7 worm cellular contexts compared by ENCODE assay signal in the genomic region with DNA sequence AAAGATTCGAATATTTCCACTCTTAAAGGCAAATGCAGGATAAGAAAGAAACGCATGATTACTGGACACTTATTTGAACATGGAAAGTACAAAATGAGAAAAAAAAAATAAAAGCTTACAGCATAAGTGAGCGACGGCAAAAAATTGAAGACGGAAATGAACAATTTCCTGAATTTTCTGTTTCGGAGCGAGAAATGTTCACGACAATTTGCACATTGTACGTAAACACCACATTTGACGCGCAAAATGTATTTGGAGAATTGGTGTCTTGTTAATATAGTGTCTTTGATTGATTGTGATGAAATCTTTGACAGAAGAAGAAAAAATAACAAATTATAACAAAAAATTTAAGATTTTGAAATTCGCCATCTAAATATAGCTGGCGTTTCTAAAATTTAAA.
A peak's percentile ranks its signal among the peaks of the same experiment; 100 is the strongest.
TF ChIP-seq lines count a peak whose summit lies in the region.

TSS of gene F36D4.5 (minus strand) at position 225 of the 400 bp plus-strand sequence.

TF ChIP-seq in whole organism, L1 larva, 84 proteins besides CTCF, POLR2A, EP300 and RAD21 (continues in another document):
- TF ChIP-seq isw-1 (GFP tag; IDR thresholded peaks at IDR 0.05; lab: Robert Waterston, UW) (no peak), nhr-77 (tag; optimal IDR thresholded peaks at IDR 0.05; lab: Kevin White, UChicago) (no peak), hlh-4 (tag; optimal IDR thresholded peaks at IDR 0.05; lab: Kevin White, UChicago) (no peak), lsy-2 (tag; optimal IDR thresholded peaks at IDR 0.05; lab: Kevin White, UChicago) (peak; percentile 42 to 57), jun-1 (tag; optimal IDR thresholded peaks at IDR 0.05; lab: Kevin White, UChicago) (no peak), ceh-88 (GFP tag; IDR thresholded peaks at IDR 0.05; lab: Robert Waterston, UW) (no peak), elt-3 (tag; optimal IDR thresholded peaks at IDR 0.05; lab: Kevin White, UChicago) (no peak), ces-1 (GFP tag; optimal IDR thresholded peaks at IDR 0.05; lab: Kevin White, UChicago) (no peak), nhr-12 (tag; optimal IDR thresholded peaks at IDR 0.05; lab: Kevin White, UChicago) (no peak), efl-1 (optimal IDR thresholded peaks at IDR 0.05; lab: Kevin White, UChicago) (peak; percentile 16 to 50), efl-1 (GFP tag; optimal IDR thresholded peaks at IDR 0.05 in 1 of 2; lab: Kevin White, UChicago) (peak; percentile 31 to 76), fkh-8 (tag; optimal IDR thresholded peaks at IDR 0.05; lab: Kevin White, UChicago) (peak; percentile 9), lin-39 (tag; optimal IDR thresholded peaks at IDR 0.05; lab: Kevin White, UChicago) (no peak)

TF ChIP-seq in whole organism, L2 larva, 48 proteins besides CTCF, POLR2A, EP300 and RAD21 (continues in another document):
- TF ChIP-seq nhr-23 (tag; optimal IDR thresholded peaks at IDR 0.05; lab: Kevin White, UChicago) (no peak), unc-55 (GFP tag; optimal IDR thresholded peaks at IDR 0.05; lab: Kevin White, UChicago) (peak; percentile 38), ceh-16 (tag; optimal IDR thresholded peaks at IDR 0.05; lab: Kevin White, UChicago) (no peak), ama-1 (optimal IDR thresholded peaks at IDR 0.05; lab: Kevin White, UChicago) (no peak), egl-27 (tag; optimal IDR thresholded peaks at IDR 0.05; lab: Kevin White, UChicago) (no peak), ZK546.5 (tag; optimal IDR thresholded peaks at IDR 0.05; lab: Kevin White, UChicago) (no peak), unc-62 (GFP tag; optimal IDR thresholded peaks at IDR 0.05; lab: Kevin White, UChicago) (no peak), sma-9 (GFP tag; optimal IDR thresholded peaks at IDR 0.05; lab: Kevin White, UChicago) (peak; percentile 39), sma-9 (tag; optimal IDR thresholded peaks at IDR 0.05; lab: Kevin White, UChicago) (no peak), C34F6.9 (tag; optimal IDR thresholded peaks at IDR 0.05; lab: Kevin White, UChicago) (peak; percentile 65), nhr-129 (tag; optimal IDR thresholded peaks at IDR 0.05; lab: Kevin White, UChicago) (peak; percentile 14), lsy-2 (tag; optimal IDR thresholded peaks at IDR 0.05; lab: Kevin White, UChicago) (peak in 1 of 2 experiments; percentile 47), mbf-1 (tag; optimal IDR thresholded peaks at IDR 0.05; lab: Kevin White, UChicago) (no peak)

TF ChIP-seq in whole organism, L3 larva, 47 proteins besides CTCF, POLR2A, EP300 and RAD21:
- TF ChIP-seq eor-1 (tag; optimal IDR thresholded peaks at IDR 0.05; lab: Kevin White, UChicago) (no peak), pha-4 (tag; optimal IDR thresholded peaks at IDR 0.05; lab: Kevin White, UChicago) (peak; percentile 55), lin-15B (tag; optimal IDR thresholded peaks at IDR 0.05; lab: Kevin White, UChicago) (peak; percentile 22), snpc-4 (tag; optimal IDR thresholded peaks at IDR 0.05; lab: Kevin White, UChicago) (peak; percentile 14), nfya-1 (tag; optimal IDR thresholded peaks at IDR 0.05; lab: Kevin White, UChicago; ENCODE audit: insufficient read depth) (peak; percentile 38), hmg-11 (tag; optimal IDR thresholded peaks at IDR 0.05; lab: Kevin White, UChicago) (peak; percentile 16)

TF ChIP-seq in whole organism, L4 larva, 104 proteins besides CTCF, POLR2A, EP300 and RAD21:
- no peak for TF ChIP-seq ceh-20 (GFP tag; IDR thresholded peaks at IDR 0.05; lab: Robert Waterston, UW)
- TF ChIP-seq hlh-30 (tag; optimal IDR thresholded peaks at IDR 0.05; lab: Kevin White, UChicago; ENCODE audit: insufficient read depth), result peak; percentile 4
- no peak for TF ChIP-seq ama-1 (optimal IDR thresholded peaks at IDR 0.05; lab: Kevin White, UChicago)
- peak; percentile 18 for TF ChIP-seq ces-1 (GFP tag; optimal IDR thresholded peaks at IDR 0.05; lab: Kevin White, UChicago)
- peak; percentile 28 for TF ChIP-seq mes-2 (tag; optimal IDR thresholded peaks at IDR 0.05; lab: Kevin White, UChicago; ENCODE audit: poor library complexity, severe bottlenecking)
- TF ChIP-seq lsy-2 (tag; optimal IDR thresholded peaks at IDR 0.05; lab: Kevin White, UChicago), result peak in 1 of 2 experiments; percentile 66
- peak; percentile 1 for TF ChIP-seq dpl-1 (GFP tag; optimal IDR thresholded peaks at IDR 0.05; lab: Kevin White, UChicago)
- no peak for TF ChIP-seq lin-39 (tag; optimal IDR thresholded peaks at IDR 0.05; lab: Kevin White, UChicago)
- TF ChIP-seq fkh-10 (GFP tag; optimal IDR thresholded peaks at IDR 0.05; lab: Kevin White, UChicago), result peak; percentile 47
- peak in 1 of 2 experiments; percentile 10 for TF ChIP-seq unc-62 (GFP tag; optimal IDR thresholded peaks at IDR 0.05 in 1 of 2; lab: Kevin White, UChicago)
- no peak for TF ChIP-seq unc-62 (tag; optimal IDR thresholded peaks at IDR 0.05; lab: Kevin White, UChicago)
- TF ChIP-seq mep-1 (tag; optimal IDR thresholded peaks at IDR 0.05; lab: Kevin White, UChicago), result peak; percentile 39

TF ChIP-seq in whole organism, late embryonic, 69 proteins besides CTCF, POLR2A, EP300 and RAD21:
- TF ChIP-seq unc-42 (tag; optimal IDR thresholded peaks at IDR 0.05; lab: Kevin White, UChicago) (peak; percentile 51), ceh-14 (tag; optimal IDR thresholded peaks at IDR 0.05; lab: Kevin White, UChicago) (no peak)

TF ChIP-seq in whole organism, mixed stage, embryonic, 35 proteins besides CTCF, POLR2A, EP300 and RAD21:
- TF ChIP-seq tbx-8 (GFP tag; optimal IDR thresholded peaks at IDR 0.05; lab: Kevin White, UChicago), result no peak
- peak; percentile 77 for TF ChIP-seq ces-1 (GFP tag; optimal IDR thresholded peaks at IDR 0.05; lab: Kevin White, UChicago)

TF ChIP-seq in whole organism, young adult, 124 proteins besides CTCF, POLR2A, EP300 and RAD21:
- TF ChIP-seq ztf-3 (GFP tag; optimal IDR thresholded peaks at IDR 0.05; lab: Kevin White, UChicago), result no peak
- no peak for TF ChIP-seq cebp-1 (GFP tag; IDR thresholded peaks at IDR 0.05; lab: Robert Waterston, UW)
- peak; percentile 20 for TF ChIP-seq cebp-1 (tag; optimal IDR thresholded peaks at IDR 0.05; lab: Kevin White, UChicago)
